Fruit fly (Drosophila melanogaster): ENCODE data around the gene CG15130.

dm6 chr2L:20429458-20429857 is 5.0 kb upstream of the CG15130 start:
- no peak for TF ChIP-seq CG9705 (GFP tag; optimal IDR thresholded peaks at IDR 0.05)
- no peak for TF ChIP-seq pan (optimal IDR thresholded peaks at IDR 0.05)
- no peak for TF ChIP-seq GATAd (GFP tag; optimal IDR thresholded peaks at IDR 0.05)
- TF ChIP-seq Hnf4 (GFP tag; optimal IDR thresholded peaks at IDR 0.05), result no peak
- TF ChIP-seq Jra (GFP tag; optimal IDR thresholded peaks at IDR 0.05), result no peak
- TF ChIP-seq woc (GFP tag; optimal IDR thresholded peaks at IDR 0.05), result no peak
- no peak for TF ChIP-seq N (GFP tag; optimal IDR thresholded peaks at IDR 0.05)
- TF ChIP-seq h (GFP tag; optimal IDR thresholded peaks at IDR 0.05), result no peak
- TF ChIP-seq lola (GFP tag; optimal IDR thresholded peaks at IDR 0.05), result no peak
- TF ChIP-seq Mio (GFP tag; optimal IDR thresholded peaks at IDR 0.05), result no peak

Data from whole organism, wandering third instar larva.